Worm (Caenorhabditis elegans): ENCODE measurements around the gene cdc-37.

- TF ChIP-seq unc-39 (tag; optimal IDR thresholded peaks at IDR 0.05): no peak
- no peak for TF ChIP-seq snpc-4 (tag; optimal IDR thresholded peaks at IDR 0.05)
- no peak for TF ChIP-seq mls-2 (tag; optimal IDR thresholded peaks at IDR 0.05)
These were observed 24.9 kb upstream of the cdc-37 start, which contains the start of gene W04H10.2 for ce11 chrII:605267-605666.
